Worm (Caenorhabditis elegans): ENCODE measurements around the gene T24D5.6.

The T24D5.6 gene

DNA sequence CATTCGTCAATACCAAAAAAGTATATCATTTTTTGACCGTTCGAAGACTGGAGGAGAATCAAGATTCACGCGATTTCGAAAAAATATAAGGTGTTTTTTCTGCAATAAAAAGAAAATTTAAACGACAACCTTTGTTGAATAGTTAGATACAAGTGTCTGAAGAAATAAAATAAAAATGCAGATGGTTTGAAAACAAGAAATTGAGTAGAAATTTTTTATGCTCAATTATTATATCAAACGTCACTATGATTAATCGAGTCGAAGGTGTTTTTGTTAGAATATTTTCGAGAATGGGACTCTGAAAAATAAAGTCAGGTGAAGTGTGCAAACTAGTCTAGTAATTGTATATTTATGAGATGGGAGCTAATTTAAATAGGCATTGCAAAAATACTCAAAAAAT lies 37.0 kb downstream of the T24D5.6 start, which contains the start of gene R09A8.5:
R09A8.5 (minus strand) TSS at position 101 of the 400 bp plus-strand sequence.
- TF ChIP-seq ceh-13 (GFP tag; optimal IDR thresholded peaks at IDR 0.05) (no peak), ets-7 (tag; optimal IDR thresholded peaks at IDR 0.05) (no peak), aly-1 (tag; optimal IDR thresholded peaks at IDR 0.05) (no peak), F13C5.2 (tag; optimal IDR thresholded peaks at IDR 0.05) (no peak), tra-4 (tag; optimal IDR thresholded peaks at IDR 0.05) (no peak), sea-1 (GFP tag; conservative IDR thresholded peaks at IDR 0.05) (no peak), hnd-1 (tag; optimal IDR thresholded peaks at IDR 0.05) (no peak)

DNA sequence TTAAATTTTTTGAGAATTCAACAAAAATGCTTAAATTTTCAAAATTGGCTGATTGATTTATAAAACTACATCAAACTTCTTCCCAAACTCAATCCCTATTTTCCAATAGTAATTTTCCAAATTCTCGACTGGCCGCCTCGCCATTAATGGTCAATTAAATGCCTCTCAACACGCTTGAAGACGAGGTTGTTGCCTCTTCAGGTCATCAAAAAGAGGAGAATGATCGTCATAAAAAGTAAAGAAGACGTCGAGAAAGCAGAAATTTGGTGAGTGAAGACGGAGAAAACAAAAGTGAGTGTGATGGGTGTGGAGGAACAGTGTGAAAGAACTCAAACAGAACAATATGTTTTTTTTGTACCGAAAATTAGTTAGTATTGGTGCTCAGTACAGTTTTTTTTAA lies 37.5 kb downstream of the T24D5.6 start:
- TF ChIP-seq ceh-36 (tag; optimal IDR thresholded peaks at IDR 0.05) (no peak), tra-4 (tag; optimal IDR thresholded peaks at IDR 0.05) (no peak), pes-1 (GFP tag; IDR thresholded peaks at IDR 0.05) (no peak), ceh-13 (GFP tag; optimal IDR thresholded peaks at IDR 0.05) (no peak), aly-1 (tag; optimal IDR thresholded peaks at IDR 0.05) (no peak), hnd-1 (tag; optimal IDR thresholded peaks at IDR 0.05) (no peak), F13C5.2 (tag; optimal IDR thresholded peaks at IDR 0.05) (no peak), ama-1 (optimal IDR thresholded peaks at IDR 0.05) (no peak), flt-1 (GFP tag; IDR thresholded peaks at IDR 0.05) (no peak), scrt-1 (GFP tag; IDR thresholded peaks at IDR 0.05) (no peak), sea-1 (GFP tag; conservative IDR thresholded peaks at IDR 0.05) (no peak), ets-7 (tag; optimal IDR thresholded peaks at IDR 0.05) (no peak)

DNA sequence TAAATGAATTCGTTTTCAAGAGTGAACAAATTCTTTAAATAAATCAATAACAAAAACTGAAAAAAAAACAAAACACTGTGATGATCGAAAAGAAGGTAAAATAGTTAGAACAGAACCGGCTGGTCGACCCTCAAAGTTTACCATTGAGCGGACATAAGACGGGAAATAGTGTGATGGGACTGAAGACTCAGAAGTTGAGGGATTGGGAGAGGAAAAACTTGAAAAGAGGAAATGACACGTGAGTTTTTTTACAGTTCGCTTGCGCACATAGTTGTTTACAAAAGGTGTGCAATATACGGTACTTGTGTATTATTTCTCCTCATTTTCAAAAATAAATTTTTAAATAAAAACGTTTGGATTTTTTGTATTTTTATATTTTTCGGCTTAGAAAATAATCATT lies 39.5 kb downstream of the T24D5.6 start:
- no peak for TF ChIP-seq tbx-11 (GFP tag; IDR thresholded peaks at IDR 0.05)
- no peak for TF ChIP-seq flt-1 (GFP tag; IDR thresholded peaks at IDR 0.05)
- no peak for TF ChIP-seq tbx-37 (GFP tag; conservative IDR thresholded peaks at IDR 0.05)

DNA sequence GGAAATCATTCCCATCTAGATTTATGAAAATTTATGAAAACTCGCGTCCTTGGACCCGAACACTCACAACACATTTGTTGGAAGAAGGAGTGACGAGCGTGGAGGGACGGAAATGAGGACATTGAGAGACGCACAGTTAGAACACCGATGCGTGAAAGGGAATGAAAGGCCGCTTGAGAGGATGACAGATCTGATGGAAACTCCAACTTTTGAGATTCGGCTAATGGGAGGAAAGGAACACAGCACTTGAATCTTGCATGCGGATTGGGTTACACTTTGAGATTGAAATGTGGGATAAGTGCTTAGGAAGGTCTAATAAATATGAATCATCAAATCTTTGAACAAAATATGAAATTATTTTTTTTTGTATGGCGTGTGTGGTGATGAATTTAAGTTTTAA lies 42.4 kb downstream of the T24D5.6 start:
- TF ChIP-seq hmg-4 (GFP tag; optimal IDR thresholded peaks at IDR 0.05), result no peak
- no peak for TF ChIP-seq B0310.2 (tag; optimal IDR thresholded peaks at IDR 0.05)
- TF ChIP-seq ets-7 (tag; optimal IDR thresholded peaks at IDR 0.05), result no peak
- TF ChIP-seq ceh-13 (GFP tag; optimal IDR thresholded peaks at IDR 0.05), result no peak

DNA sequence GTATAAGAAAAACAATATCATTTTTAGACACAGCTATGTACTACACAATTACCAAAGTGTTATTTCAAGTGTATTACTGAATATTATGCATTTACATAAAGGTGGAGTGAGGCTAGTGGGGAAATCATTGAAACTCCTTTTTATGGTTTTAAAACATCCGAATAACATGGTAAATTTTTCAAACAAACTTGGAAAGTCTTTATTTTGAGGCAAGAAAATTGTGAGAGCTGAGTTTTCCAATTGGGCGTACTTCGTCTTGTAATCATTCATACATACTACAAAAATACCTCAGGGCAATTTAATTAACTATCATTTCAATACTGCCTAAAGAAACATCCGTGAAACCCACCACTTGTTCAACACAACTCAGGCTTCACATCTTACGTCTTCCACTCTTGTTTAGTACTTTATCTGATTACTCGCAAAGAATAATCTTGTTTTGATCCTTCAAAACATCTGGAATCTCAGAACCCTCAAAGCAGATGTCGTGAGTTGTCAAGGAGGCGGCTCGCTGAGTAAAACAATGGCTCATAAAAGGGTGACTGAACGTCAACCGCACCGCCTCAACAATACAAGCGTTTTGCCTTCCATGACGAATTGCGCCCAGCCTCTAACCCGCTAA lies 43.2 kb downstream of the T24D5.6 start, which contains the start of gene zmp-5:
zmp-5 (plus strand) TSS at position 572 of the 622 bp plus-strand sequence.
- TF ChIP-seq flt-1 (GFP tag; IDR thresholded peaks at IDR 0.05) (no peak), ets-7 (tag; optimal IDR thresholded peaks at IDR 0.05) (no peak), scrt-1 (GFP tag; IDR thresholded peaks at IDR 0.05) (no peak), F13C5.2 (tag; optimal IDR thresholded peaks at IDR 0.05) (no peak), ama-1 (optimal IDR thresholded peaks at IDR 0.05) (no peak), sea-1 (GFP tag; conservative IDR thresholded peaks at IDR 0.05) (no peak), tra-4 (tag; optimal IDR thresholded peaks at IDR 0.05) (no peak), ceh-13 (GFP tag; optimal IDR thresholded peaks at IDR 0.05) (no peak), tbx-37 (GFP tag; conservative IDR thresholded peaks at IDR 0.05) (no peak), ceh-36 (tag; optimal IDR thresholded peaks at IDR 0.05) (no peak)
